Worm (Caenorhabditis elegans) whole organism, late embryonic: ENCODE data around the gene srbc-17.
A peak's percentile ranks its signal among the peaks of the same experiment; 100 is the strongest.

Experiments
- ceh-2 ChIP-seq: sonication (generic microtip); optimal IDR thresholded peaks from 2 replicates; lab custom pipeline; 2016; ENCODE audit warnings: missing genotype, missing genetic modification characterization, missing compliant biosample characterization
- dve-1 ChIP-seq: sonication (generic microtip); optimal IDR thresholded peaks from 2 replicates; lab custom pipeline; 2017; ENCODE audit warnings: antibody characterized with exemption, mild to moderate bottlenecking, missing genetic modification characterization, missing compliant biosample characterization
- fkh-10 ChIP-seq: fragments of 150-350 bp; optimal IDR thresholded peaks from 2 replicates; lab custom pipeline; 2014; ENCODE audit warnings: missing biosample characterization, missing genetic modification reagents, missing genetic modification characterization
- gmeb-2 ChIP-seq: sonication (generic microtip); optimal IDR thresholded peaks from 2 replicates; lab custom pipeline; 2016; ENCODE audit warnings: missing genetic modification characterization, inconsistent platforms, missing compliant biosample characterization
- pha-4 ChIP-seq: fragments of 150-350 bp; optimal IDR thresholded peaks from 2 replicates; lab custom pipeline; 2018; ENCODE audit warnings: missing biosample characterization, missing genetic modification reagents, missing genetic modification characterization
- pros-1 ChIP-seq: fragments of 150-350 bp; optimal IDR thresholded peaks from 2 replicates; lab custom pipeline; 2014; ENCODE audit warnings: missing biosample characterization, missing genetic modification reagents, missing genetic modification characterization
- sdc-2 ChIP-seq: sonication (generic microtip); optimal IDR thresholded peaks from 2 replicates; lab custom pipeline; 2016; ENCODE audit warnings: missing genotype, missing genetic modification characterization, missing compliant biosample characterization
- sox-4 ChIP-seq: sonication (generic microtip); optimal IDR thresholded peaks from 2 replicates; lab custom pipeline; 2017; ENCODE audit warnings: mild to moderate bottlenecking, missing genetic modification characterization, inconsistent platforms, missing compliant biosample characterization
- tbx-2 ChIP-seq: sonication (generic microtip); optimal IDR thresholded peaks from 2 replicates; lab custom pipeline; 2016; ENCODE audit warnings: missing genetic modification characterization, missing compliant biosample characterization

ce11 chrV:2135323-2135722, 42.2 kb upstream of the srbc-17 start:
- TF ChIP-seq sox-4 (tag; lab: Kevin White, UChicago) (peak; percentile 21), tbx-2 (tag; lab: Kevin White, UChicago) (no peak), fkh-10 (GFP tag; lab: Kevin White, UChicago) (no peak), dve-1 (tag; lab: Kevin White, UChicago) (no peak), gmeb-2 (no peak), ceh-2 (tag; lab: Kevin White, UChicago) (no peak), pha-4 (tag; lab: Kevin White, UChicago) (no peak), sdc-2 (tag; lab: Kevin White, UChicago) (no peak), pros-1 (tag; lab: Kevin White, UChicago) (no peak)
